Worm (Caenorhabditis elegans) whole organism, midembryonic: ENCODE measurements around the gene M162.5.
"Not testable (repeated sequence)": the region's sequence is repeated elsewhere in the genome, so short reads cannot be mapped to it uniquely, and the experiment has no call there.

ENCODE experiments used
- T22C8.4 ChIP-seq: fragments of 200-800 bp; sonication (Bioruptor generic); IDR thresholded peaks from 2 replicates; pipeline ENCODE4 v1.3.6; 2022; ENCODE audit warnings: missing genetic modification characterization, missing compliant biosample characterization
- cog-1 ChIP-seq: sonication (generic microtip); optimal IDR thresholded peaks from 2 replicates; lab custom pipeline; 2016; ENCODE audit warnings: missing genetic modification characterization, missing compliant biosample characterization
- flt-1 ChIP-seq: fragments of 200-800 bp; sonication (Bioruptor generic); IDR thresholded peaks from 2 replicates; pipeline ENCODE4 v1.3.6; 2022; ENCODE audit warnings: missing genetic modification characterization, missing compliant biosample characterization
- klf-2 ChIP-seq: fragments of 200-800 bp; sonication (Bioruptor generic); conservative IDR thresholded peaks from 2 replicates; pipeline ENCODE4 v1.3.6; 2022; ENCODE audit warnings: missing genetic modification reagents, missing genetic modification characterization, missing compliant biosample characterization
- med-1 ChIP-seq: sonication (generic microtip); optimal IDR thresholded peaks from 2 replicates; lab custom pipeline; 2017; ENCODE audit warnings: missing genetic modification characterization, mild to moderate bottlenecking, missing compliant biosample characterization, antibody characterized with exemption, missing genetic modification reagents; ENCODE audit not compliant: insufficient read depth
- ref-1 ChIP-seq: fragments of 200-800 bp; sonication (Bioruptor generic); conservative IDR thresholded peaks from 2 replicates; pipeline ENCODE4 v1.3.6; 2022; ENCODE audit warnings: missing genetic modification reagents, missing genetic modification characterization, missing compliant biosample characterization
- tab-1 ChIP-seq: fragments of 200-800 bp; sonication (Bioruptor generic); IDR thresholded peaks from 2 replicates; pipeline ENCODE4 v1.3.6; 2022; ENCODE audit warnings: missing genetic modification characterization, missing compliant biosample characterization
- ztf-23 ChIP-seq: fragments of 200-800 bp; sonication (Bioruptor generic); IDR thresholded peaks from 2 replicates; pipeline ENCODE4 v1.3.6; 2022; ENCODE audit warnings: missing genetic modification reagents, missing genetic modification characterization, missing compliant biosample characterization
- ztf-29 ChIP-seq: fragments of 200-800 bp; sonication (Bioruptor generic); IDR thresholded peaks from 2 replicates; pipeline ENCODE4 v1.3.6; 2022; ENCODE audit warnings: missing genetic modification reagents, missing genetic modification characterization, missing compliant biosample characterization

Gene M162.5

ce11 chrV:19760751-19761150 lies at the start of gene M162.5:
TSS of gene M162.5 (plus strand) at chrV:19761051.
- TF ChIP-seq ztf-23 (GFP tag; lab: Robert Waterston, UW) (no peak), tab-1 (GFP tag; lab: Robert Waterston, UW) (no peak), T22C8.4 (no peak), klf-2 (GFP tag; lab: Robert Waterston, UW) (no peak), cog-1 (no peak), ztf-29 (GFP tag; lab: Robert Waterston, UW) (no peak), med-1 (no peak), flt-1 (GFP tag; lab: Robert Waterston, UW) (no peak), ref-1 (no peak)

ce11 chrV:19711646-19712045 lies 49.2 kb upstream of the M162.5 start, which contains the start of gene Y43F8C.23:
TSS of gene Y43F8C.23 (minus strand) at chrV:19711746.
- TF ChIP-seq med-1; tab-1 (GFP tag; lab: Robert Waterston, UW); ztf-29 (GFP tag; lab: Robert Waterston, UW): not testable (repeated sequence)

- TF ChIP-seq tab-1 (GFP tag; lab: Robert Waterston, UW) (no peak), ztf-23 (GFP tag; lab: Robert Waterston, UW) (no peak), klf-2 (GFP tag; lab: Robert Waterston, UW) (no peak), ztf-29 (GFP tag; lab: Robert Waterston, UW) (no peak), cog-1 (no peak), med-1 (no peak)
Measured at ce11 chrV:19715419-19715818, 45.4 kb upstream of the M162.5 start, which contains the start of gene Y43F8C.16. TSS of gene Y43F8C.16 (minus strand) at chrV:19715519.

- no peak for TF ChIP-seq med-1
- no peak for TF ChIP-seq ref-1
- TF ChIP-seq klf-2 (GFP tag; lab: Robert Waterston, UW) = no peak
- TF ChIP-seq ztf-29 (GFP tag; lab: Robert Waterston, UW) = no peak
- TF ChIP-seq tab-1 (GFP tag; lab: Robert Waterston, UW) = no peak
- TF ChIP-seq ztf-23 (GFP tag; lab: Robert Waterston, UW) = no peak
Measured at ce11 chrV:19715847-19716246, 45.0 kb upstream of the M162.5 start, which contains the start of gene Y43F8C.17. TSS of gene Y43F8C.17 (plus strand) at chrV:19716147.

- TF ChIP-seq med-1 (no peak), flt-1 (GFP tag; lab: Robert Waterston, UW) (no peak), ztf-23 (GFP tag; lab: Robert Waterston, UW) (no peak), tab-1 (GFP tag; lab: Robert Waterston, UW) (no peak), ref-1 (no peak), klf-2 (GFP tag; lab: Robert Waterston, UW) (no peak), cog-1 (no peak), T22C8.4 (no peak), ztf-29 (GFP tag; lab: Robert Waterston, UW) (no peak)
Measured at ce11 chrV:19717933-19718332, 42.9 kb upstream of the M162.5 start.

DNA sequence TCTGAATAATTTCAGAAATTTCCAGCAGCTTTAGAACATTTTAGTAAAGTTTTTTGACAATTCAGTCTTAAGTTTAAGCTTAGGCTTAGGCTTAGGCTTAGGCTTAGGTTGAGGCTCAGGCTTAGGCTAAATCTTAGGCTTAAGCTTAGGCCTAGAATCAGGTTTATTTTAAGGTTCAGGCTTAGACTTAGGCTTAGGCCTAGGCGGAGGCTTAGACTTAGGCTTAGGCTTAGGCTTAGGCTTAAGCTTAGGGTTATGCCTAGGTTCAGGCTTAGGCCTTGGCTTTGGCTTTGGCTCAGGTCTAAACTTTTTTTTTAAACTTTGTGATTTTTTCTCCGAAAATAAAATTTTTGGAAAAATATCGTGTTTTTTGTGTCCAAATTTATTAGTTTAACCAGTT lies 42.2 kb upstream of the M162.5 start:
- TF ChIP-seq klf-2 (GFP tag; lab: Robert Waterston, UW) = no peak
- peak; percentile 52; the same call in 1 of the 2 replicates for TF ChIP-seq ztf-29 (GFP tag; lab: Robert Waterston, UW)

DNA sequence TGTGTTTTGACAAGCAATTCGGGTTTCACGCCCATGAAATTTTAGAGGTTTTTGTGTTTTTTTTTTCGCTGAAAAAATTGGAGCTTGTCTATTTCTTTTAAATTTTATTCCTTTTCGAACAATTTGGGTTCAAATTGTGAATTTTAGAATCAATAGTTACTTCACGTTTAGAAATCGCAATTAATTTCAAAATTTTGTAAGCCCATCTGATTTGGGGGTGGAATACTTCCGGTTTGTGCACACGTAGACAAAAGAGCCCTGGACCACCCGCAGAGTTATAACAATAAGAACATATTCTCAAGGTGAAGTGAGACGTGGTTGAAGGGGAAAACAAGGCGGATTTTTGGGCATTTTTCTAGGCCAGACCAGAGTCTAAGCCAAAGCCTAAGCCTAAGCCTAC lies 41.6 kb upstream of the M162.5 start, which contains the start of gene Y116F11A.6:
TSS of gene Y116F11A.6 (plus strand) at position 301 of the 400 bp plus-strand sequence.
- TF ChIP-seq ztf-23 (GFP tag; lab: Robert Waterston, UW) = no peak
- TF ChIP-seq med-1 = no peak
- no peak for TF ChIP-seq ztf-29 (GFP tag; lab: Robert Waterston, UW)
- TF ChIP-seq tab-1 (GFP tag; lab: Robert Waterston, UW) = no peak
- no peak for TF ChIP-seq T22C8.4
- no peak for TF ChIP-seq flt-1 (GFP tag; lab: Robert Waterston, UW)
- no peak for TF ChIP-seq cog-1
- no peak for TF ChIP-seq klf-2 (GFP tag; lab: Robert Waterston, UW)
- TF ChIP-seq ref-1 = no peak

DNA sequence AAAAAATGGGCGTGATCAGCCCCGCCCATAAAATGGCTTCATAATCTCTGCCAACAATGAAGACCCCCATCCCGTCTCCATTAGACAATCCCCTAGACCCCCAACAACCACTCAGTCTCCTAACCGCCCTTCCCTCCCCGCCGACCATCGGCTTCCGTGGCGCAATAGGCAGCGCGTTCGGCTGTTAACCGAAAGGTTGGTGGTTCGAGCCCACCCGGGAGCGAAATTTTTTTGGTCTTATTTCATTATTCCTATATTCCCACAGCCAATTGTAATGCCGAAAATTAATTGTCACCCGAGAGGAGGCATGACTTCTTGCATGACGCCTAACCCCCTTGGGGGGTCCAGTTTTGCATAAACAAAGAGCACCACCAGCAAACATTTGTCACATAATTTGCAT lies 38.0 kb upstream of the M162.5 start:
- TF ChIP-seq tab-1 (GFP tag; lab: Robert Waterston, UW) (peak; percentile 85), ref-1 (peak; percentile 52; the same call in 1 of the 2 replicates), T22C8.4 (peak; percentile 72), ztf-23 (GFP tag; lab: Robert Waterston, UW) (peak; percentile 86), med-1 (peak; percentile 42), ztf-29 (GFP tag; lab: Robert Waterston, UW) (peak; percentile 64; the same call in 1 of the 2 replicates), cog-1 (no peak), flt-1 (GFP tag; lab: Robert Waterston, UW) (peak; percentile 93), klf-2 (GFP tag; lab: Robert Waterston, UW) (0 out of 2 replicates have a peak, but pooled peaks have one; percentile 32)

DNA sequence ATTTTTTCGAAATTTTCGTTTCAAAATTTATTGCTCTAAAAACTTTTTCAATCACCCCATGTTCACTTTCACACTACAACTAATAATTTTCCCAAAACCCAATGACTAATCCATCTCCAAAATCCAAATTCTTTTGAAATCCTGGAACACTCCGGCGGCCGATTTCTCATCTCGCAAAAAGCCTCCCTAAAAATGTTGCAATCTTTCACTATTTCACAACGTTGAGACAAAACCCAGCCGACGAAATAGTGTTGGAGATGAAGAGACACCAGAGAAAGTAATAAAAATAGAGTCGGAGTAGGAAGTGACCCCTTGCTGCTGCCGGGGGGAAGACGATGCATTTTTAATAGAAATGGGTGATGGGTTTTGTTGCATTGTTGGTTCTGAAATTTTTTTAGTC lies 36.3 kb upstream of the M162.5 start:
- TF ChIP-seq T22C8.4 = no peak
- TF ChIP-seq flt-1 (GFP tag; lab: Robert Waterston, UW) = no peak
- TF ChIP-seq med-1 = no peak
- no peak for TF ChIP-seq cog-1
- no peak for TF ChIP-seq ztf-29 (GFP tag; lab: Robert Waterston, UW)
- no peak for TF ChIP-seq ref-1
- no peak for TF ChIP-seq klf-2 (GFP tag; lab: Robert Waterston, UW)
- no peak for TF ChIP-seq tab-1 (GFP tag; lab: Robert Waterston, UW)
- TF ChIP-seq ztf-23 (GFP tag; lab: Robert Waterston, UW) = no peak

- TF ChIP-seq ztf-23 (GFP tag; lab: Robert Waterston, UW) = no peak
Measured at ce11 chrV:19727990-19728389, 32.9 kb upstream of the M162.5 start.

ce11 chrV:19728731-19729130 lies 32.1 kb upstream of the M162.5 start, which contains the start of gene Y116F11A.3:
TSS of gene Y116F11A.3 (plus strand) at chrV:19729031.
- TF ChIP-seq ref-1 = no peak
- no peak for TF ChIP-seq T22C8.4
- TF ChIP-seq ztf-23 (GFP tag; lab: Robert Waterston, UW) = no peak
- no peak for TF ChIP-seq tab-1 (GFP tag; lab: Robert Waterston, UW)
- TF ChIP-seq klf-2 (GFP tag; lab: Robert Waterston, UW) = no peak
- TF ChIP-seq cog-1 = no peak
- TF ChIP-seq ztf-29 (GFP tag; lab: Robert Waterston, UW) = no peak
- TF ChIP-seq flt-1 (GFP tag; lab: Robert Waterston, UW) = no peak
- TF ChIP-seq med-1 = no peak
